Fruit fly (Drosophila melanogaster) whole organism, embryonic: ENCODE measurements around the gene TyrRS.

Experiments
- Bdp1 ChIP-seq: fragments of 200-800 bp; sonication (Bioruptor generic); optimal IDR thresholded peaks from 3 replicates; lab custom pipeline; 2016; ENCODE audit warnings: missing biosample characterization, missing genetic modification characterization
- BtbVII ChIP-seq: fragments of 200-800 bp; sonication (Bioruptor generic); optimal IDR thresholded peaks from 3 replicates; lab custom pipeline; 2017; ENCODE audit warnings: missing biosample characterization, mild to moderate bottlenecking, missing genetic modification characterization
- CG11560 ChIP-seq: fragments of 200-800 bp; sonication (Bioruptor generic); IDR thresholded peaks from 3 replicates; pipeline ENCODE4 v1.3.6; 2022; ENCODE audit warnings: missing biosample characterization, missing genetic modification characterization
- CG11696 ChIP-seq: fragments of 200-800 bp; sonication (Bioruptor generic); IDR thresholded peaks from 2 replicates; pipeline ENCODE4 v1.3.6; 2022; ENCODE audit warnings: missing biosample characterization, missing genetic modification characterization
- CG15601 ChIP-seq: fragments of 200-800 bp; sonication (Bioruptor generic); optimal IDR thresholded peaks from 3 replicates; lab custom pipeline; 2019; ENCODE audit warnings: missing biosample characterization, mild to moderate bottlenecking, missing genetic modification characterization, moderate library complexity
- CG1832 ChIP-seq: fragments of 200-800 bp; sonication (Bioruptor generic); optimal IDR thresholded peaks from 2 replicates; lab custom pipeline; 2017; ENCODE audit warnings: missing biosample characterization, mild to moderate bottlenecking, missing genetic modification characterization, inconsistent platforms
- CG2129 ChIP-seq: fragments of 200-800 bp; sonication (Bioruptor generic); IDR thresholded peaks from 2 replicates; pipeline ENCODE4 v1.3.6; 2022; ENCODE audit warnings: missing biosample characterization, missing genetic modification characterization; ENCODE audit not compliant: partially characterized antibody
- CG2712 ChIP-seq: fragments of 200-800 bp; optimal IDR thresholded peaks from 3 replicates; lab custom pipeline; 2019; ENCODE audit warnings: missing biosample characterization, mild to moderate bottlenecking, missing genetic modification characterization, moderate library complexity
- CG2889 ChIP-seq: fragments of 200-800 bp; sonication (Bioruptor generic); IDR thresholded peaks from 3 replicates; pipeline ENCODE4 v1.3.6; 2022; ENCODE audit warnings: missing biosample characterization, missing genetic modification characterization
- CG4282 ChIP-seq: fragments of 200-800 bp; sonication (Bioruptor generic); optimal IDR thresholded peaks from 2 replicates; lab custom pipeline; 2016; ENCODE audit warnings: missing biosample characterization, missing genetic modification characterization
- CG6254 ChIP-seq: fragments of 200-800 bp; sonication (Bioruptor generic); optimal IDR thresholded peaks from 3 replicates; lab custom pipeline; 2017; ENCODE audit warnings: mild to moderate bottlenecking, missing biosample characterization, missing genetic modification reagents, missing genetic modification characterization
- CG6654 ChIP-seq: fragments of 200-800 bp; sonication (Bioruptor generic); optimal IDR thresholded peaks from 2 replicates; lab custom pipeline; 2017; ENCODE audit warnings: missing biosample characterization, mild to moderate bottlenecking, missing genetic modification characterization
- CG6689 ChIP-seq: fragments of 200-800 bp; sonication (Bioruptor generic); IDR thresholded peaks from 2 replicates; pipeline ENCODE4 v1.3.6; 2022; ENCODE audit warnings: missing biosample characterization, missing genetic modification characterization
- CG6813 ChIP-seq: fragments of 200-800 bp; sonication (Bioruptor generic); optimal IDR thresholded peaks from 2 replicates; lab custom pipeline; 2017; ENCODE audit warnings: missing biosample characterization, missing genetic modification characterization, mild to moderate bottlenecking, moderate library complexity, missing genetic modification reagents
- CG7745 ChIP-seq: fragments of 200-800 bp; sonication (Bioruptor generic); optimal IDR thresholded peaks from 2 replicates; lab custom pipeline; 2018; ENCODE audit warnings: missing biosample characterization, mild to moderate bottlenecking, missing genetic modification characterization, moderate library complexity
- CG9932 ChIP-seq: fragments of 200-800 bp; sonication (Bioruptor generic); IDR thresholded peaks from 2 replicates; pipeline ENCODE4 v1.3.6; 2022; ENCODE audit warnings: missing biosample characterization, missing genetic modification characterization
- Chrac-16 ChIP-seq: fragments of 200-800 bp; sonication (Bioruptor generic); optimal IDR thresholded peaks from 3 replicates; lab custom pipeline; 2016; ENCODE audit warnings: missing biosample characterization, missing genetic modification characterization
- Dad ChIP-seq: fragments of 200-800 bp; sonication (Bioruptor generic); optimal IDR thresholded peaks from 3 replicates; lab custom pipeline; 2016; ENCODE audit warnings: missing biosample characterization, missing genetic modification characterization
- Dbx ChIP-seq: fragments of 200-800 bp; sonication (Bioruptor generic); IDR thresholded peaks from 3 replicates; pipeline ENCODE4 v1.3.6; 2022; ENCODE audit warnings: missing biosample characterization, missing genetic modification characterization
- Elba2 ChIP-seq: fragments of 200-800 bp; sonication (Bioruptor generic); optimal IDR thresholded peaks from 3 replicates; lab custom pipeline; 2016; ENCODE audit warnings: missing biosample characterization, missing genetic modification characterization
- Ets65A ChIP-seq: fragments of 200-800 bp; sonication (Bioruptor generic); peaks from one replicate; lab custom pipeline; 2016; ENCODE audit warnings: missing biosample characterization, missing genetic modification characterization
- HHEX ChIP-seq: fragments of 200-800 bp; sonication (Bioruptor generic); optimal IDR thresholded peaks from 3 replicates; lab custom pipeline; 2017; ENCODE audit warnings: missing biosample characterization, mild to moderate bottlenecking, missing genetic modification characterization, missing genetic modification reagents
- Hmx ChIP-seq: fragments of 200-800 bp; sonication (Bioruptor generic); optimal IDR thresholded peaks from 2 replicates; lab custom pipeline; 2016; ENCODE audit warnings: missing biosample characterization, missing genetic modification characterization
- Med ChIP-seq: fragments of 200-800 bp; sonication (Bioruptor generic); peaks from one replicate; lab custom pipeline; 2016; ENCODE audit warnings: missing biosample characterization, missing genetic modification characterization, mild to moderate bottlenecking, inconsistent platforms, moderate library complexity
- NFAT ChIP-seq: fragments of 200-800 bp; sonication (Bioruptor generic); IDR thresholded peaks from 2 replicates; pipeline ENCODE4 v1.3.6; 2022; ENCODE audit warnings: missing biosample characterization, missing genetic modification characterization
- Nf-YB ChIP-seq: fragments of 200-800 bp; sonication (Bioruptor generic); optimal IDR thresholded peaks from 3 replicates; lab custom pipeline; 2019; ENCODE audit warnings: missing biosample characterization, mild to moderate bottlenecking, missing genetic modification characterization, moderate library complexity
- Nf-YC ChIP-seq: fragments of 200-800 bp; optimal IDR thresholded peaks from 3 replicates; lab custom pipeline; 2019; ENCODE audit warnings: missing biosample characterization, mild to moderate bottlenecking, missing genetic modification characterization, moderate library complexity
- Ptx1 ChIP-seq: fragments of 200-800 bp; sonication (Bioruptor generic); IDR thresholded peaks from 2 replicates; pipeline ENCODE4 v1.3.6; 2022; ENCODE audit warnings: missing biosample characterization, missing genetic modification characterization
- Xrp1 ChIP-seq: fragments of 200-800 bp; sonication (Bioruptor generic); IDR thresholded peaks from 2 replicates; pipeline ENCODE4 v1.3.6; 2022; ENCODE audit warnings: missing biosample characterization, missing genetic modification characterization
- ci ChIP-seq: fragments of 200-800 bp; sonication (Bioruptor generic); IDR thresholded peaks from 3 replicates; pipeline ENCODE4 v1.3.6; 2022; ENCODE audit warnings: missing biosample characterization, missing genetic modification characterization
- crp ChIP-seq, 2 experiments: fragments of 200-800 bp; sonication (Bioruptor generic); optimal IDR thresholded peaks; 2 replicates in 1 of 2; 3 replicates in 1 of 2; lab custom pipeline; 2017; ENCODE audit warnings: missing biosample characterization in 2 of 2, missing genetic modification characterization in 2 of 2, mild to moderate bottlenecking in 1 of 2, moderate library complexity in 1 of 2
- fd96Cb ChIP-seq: fragments of 200-800 bp; sonication (Bioruptor generic); optimal IDR thresholded peaks from 2 replicates; lab custom pipeline; 2018; ENCODE audit warnings: missing biosample characterization, mild to moderate bottlenecking, missing genetic modification characterization, moderate library complexity
- gcm ChIP-seq: fragments of 200-800 bp; sonication (Bioruptor generic); optimal IDR thresholded peaks from 2 replicates; lab custom pipeline; 2019; ENCODE audit warnings: missing biosample characterization, mild to moderate bottlenecking, missing genetic modification characterization, moderate library complexity
- gro ChIP-seq: fragments of 200-800 bp; sonication (Bioruptor generic); optimal IDR thresholded peaks from 2 replicates; lab custom pipeline; 2016; ENCODE audit warnings: missing biosample characterization, missing genetic modification characterization
- ham ChIP-seq: fragments of 200-800 bp; sonication (Bioruptor generic); IDR thresholded peaks from 2 replicates; pipeline ENCODE4 v1.3.6; 2022; ENCODE audit warnings: missing biosample characterization, missing genetic modification characterization
- hb ChIP-seq: fragments of 200-800 bp; sonication (Bioruptor generic); IDR thresholded peaks from 3 replicates; pipeline ENCODE4 v1.3.6; 2022; ENCODE audit warnings: missing biosample characterization, missing genetic modification characterization; ENCODE audit not compliant: partially characterized antibody
- ken ChIP-seq: fragments of 200-800 bp; sonication (Bioruptor generic); IDR thresholded peaks from 3 replicates; pipeline ENCODE4 v1.3.6; 2022; ENCODE audit warnings: missing biosample characterization, missing genetic modification characterization
- lbe ChIP-seq: fragments of 200-800 bp; sonication (Bioruptor generic); optimal IDR thresholded peaks from 2 replicates; lab custom pipeline; 2016; ENCODE audit warnings: missing biosample characterization, mild to moderate bottlenecking, missing genetic modification characterization
- lola ChIP-seq, 3 experiments: fragments of >200 bp in 2 of 3; fragments of 200-800 bp in 1 of 3; sonication (Bioruptor generic) in 1 of 3; optimal IDR thresholded peaks; 2 replicates each; lab custom pipeline; 2017 to 2019; ENCODE audit warnings: missing biosample characterization in 3 of 3, missing genetic modification characterization in 3 of 3, mild to moderate bottlenecking in 1 of 3, moderate library complexity in 1 of 3
- nerfin-1 ChIP-seq: fragments of 200-800 bp; sonication (Bioruptor generic); optimal IDR thresholded peaks from 3 replicates; lab custom pipeline; 2019; ENCODE audit warnings: missing biosample characterization, mild to moderate bottlenecking, missing genetic modification characterization, moderate library complexity
- odd ChIP-seq: fragments of 200-800 bp; sonication (Bioruptor generic); optimal IDR thresholded peaks from 2 replicates; lab custom pipeline; 2017; ENCODE audit warnings: missing biosample characterization, mild to moderate bottlenecking, missing genetic modification characterization
- org-1 ChIP-seq: fragments of 200-800 bp; sonication (Bioruptor generic); optimal IDR thresholded peaks from 2 replicates; lab custom pipeline; 2017; ENCODE audit warnings: missing biosample characterization, missing genetic modification characterization
- seq ChIP-seq: fragments of 200-800 bp; sonication (Bioruptor generic); IDR thresholded peaks from 2 replicates; pipeline ENCODE4 v1.3.6; 2022; ENCODE audit warnings: missing biosample characterization, missing genetic modification characterization
- slp2 ChIP-seq: fragments of 200-800 bp; sonication (Bioruptor generic); optimal IDR thresholded peaks from 2 replicates; lab custom pipeline; 2016; ENCODE audit warnings: missing biosample characterization, missing genetic modification characterization
- sqz ChIP-seq: fragments of 200-800 bp; sonication (Bioruptor generic); optimal IDR thresholded peaks from 3 replicates; lab custom pipeline; 2018; ENCODE audit warnings: missing biosample characterization, mild to moderate bottlenecking, missing genetic modification characterization
- tna ChIP-seq: fragments of 200-800 bp; sonication (Bioruptor generic); IDR thresholded peaks from 2 replicates; pipeline ENCODE4 v1.3.6; 2022; ENCODE audit warnings: missing biosample characterization, missing genetic modification characterization; ENCODE audit not compliant: partially characterized antibody
- usp ChIP-seq: fragments of >200 bp; optimal IDR thresholded peaks from 2 replicates; lab custom pipeline; 2017; ENCODE audit warnings: missing biosample characterization, missing genetic modification characterization
- vfl ChIP-seq: fragments of 200-800 bp; sonication (Bioruptor generic); optimal IDR thresholded peaks from 2 replicates; lab custom pipeline; 2016; ENCODE audit warnings: missing biosample characterization, missing genetic modification characterization
- wek ChIP-seq: fragments of 200-800 bp; sonication (Bioruptor generic); optimal IDR thresholded peaks from 3 replicates; lab custom pipeline; 2018; ENCODE audit warnings: missing biosample characterization, mild to moderate bottlenecking, missing genetic modification characterization, moderate library complexity
- zfh2 ChIP-seq: fragments of 200-800 bp; sonication (Bioruptor generic); optimal IDR thresholded peaks from 2 replicates; lab custom pipeline; 2016; ENCODE audit warnings: missing biosample characterization, missing genetic modification characterization

Gene TyrRS

dm6 chr3L:16412394-16412950 is 6.6 kb downstream of the TyrRS start, which contains the start of gene Serinc (continued):
- TF ChIP-seq Elba2 (GFP tag; lab: Kevin White, UChicago): no peak
- peak; percentile 37 for TF ChIP-seq Nf-YB
- peak; percentile 95 for TF ChIP-seq tna (GFP tag; lab: Robert Waterston, UW)
- TF ChIP-seq Xrp1: no peak; the same call in 1 of the 2 replicates
- TF ChIP-seq ci (GFP tag; lab: Robert Waterston, UW): peak; percentile 74
- peak; percentile 61 for TF ChIP-seq nerfin-1 (tag; lab: Kevin White, UChicago)
- TF ChIP-seq vfl (GFP tag; lab: Kevin White, UChicago): peak; percentile 59
- TF ChIP-seq CG2129 (GFP tag; lab: Robert Waterston, UW): peak; percentile 98
- TF ChIP-seq CG11560 (tag; lab: Robert Waterston, UW): peak; percentile 67; the same call in 2 of the 3 replicates
- TF ChIP-seq HHEX (GFP tag; lab: Kevin White, UChicago): peak; percentile 48
- TF ChIP-seq CG9932 (GFP tag; lab: Robert Waterston, UW): peak; percentile 78; the same call in 1 of the 2 replicates
- no peak for TF ChIP-seq CG1832 (GFP tag; lab: Kevin White, UChicago)
- TF ChIP-seq zfh2 (GFP tag; lab: Kevin White, UChicago): peak; percentile 55
- peak; percentile 27 for TF ChIP-seq CG4282 (GFP tag; lab: Kevin White, UChicago)
- TF ChIP-seq CG15601 (tag; lab: Kevin White, UChicago): peak; percentile 74
- no peak for TF ChIP-seq ken (GFP tag; lab: Robert Waterston, UW)
- TF ChIP-seq CG11696 (GFP tag; lab: Robert Waterston, UW): no peak
- TF ChIP-seq CG7745 (tag; lab: Kevin White, UChicago): no peak
- no peak for TF ChIP-seq usp (GFP tag; lab: Kevin White, UChicago)
- no peak for TF ChIP-seq CG6654 (GFP tag; lab: Kevin White, UChicago)
- peak; percentile 0 for TF ChIP-seq gcm (GFP tag; lab: Kevin White, UChicago)
- TF ChIP-seq CG2889: no peak
- peak; percentile 56 for TF ChIP-seq lbe (GFP tag; lab: Kevin White, UChicago)
- no peak for TF ChIP-seq sqz (GFP tag; lab: Kevin White, UChicago)
- peak in 1 of 3 experiments; percentile 44 for TF ChIP-seq lola (GFP tag; optimal IDR thresholded peaks at IDR 0.05; lab: Kevin White, UChicago)
- TF ChIP-seq Bdp1 (GFP tag; lab: Kevin White, UChicago): peak; percentile 49
- TF ChIP-seq Nf-YC (tag; lab: Kevin White, UChicago): no peak
- peak; percentile 8 for TF ChIP-seq slp2 (GFP tag; lab: Kevin White, UChicago)
- TF ChIP-seq Med (GFP tag; lab: Kevin White, UChicago): peak; percentile 93
- peak; percentile 97 for TF ChIP-seq Ets65A (GFP tag; lab: Kevin White, UChicago)
- TF ChIP-seq CG6689 (GFP tag; lab: Robert Waterston, UW): no peak
- no peak for TF ChIP-seq CG6254
- peak; percentile 76 for TF ChIP-seq Dbx
- TF ChIP-seq fd96Cb (tag; lab: Kevin White, UChicago): peak; percentile 34
- TF ChIP-seq seq: no peak; the same call in 1 of the 2 replicates
- TF ChIP-seq odd (GFP tag; lab: Kevin White, UChicago): no peak
- TF ChIP-seq Chrac-16 (GFP tag; lab: Kevin White, UChicago): peak; percentile 51
- peak in 1 of 2 experiments; percentile 50 for TF ChIP-seq crp (GFP tag; optimal IDR thresholded peaks at IDR 0.05; lab: Kevin White, UChicago)
- no peak for TF ChIP-seq org-1 (GFP tag; lab: Kevin White, UChicago)
- peak; percentile 17 for TF ChIP-seq BtbVII (GFP tag; lab: Kevin White, UChicago)
- TF ChIP-seq Hmx (GFP tag; lab: Kevin White, UChicago): no peak
- TF ChIP-seq NFAT (GFP tag; lab: Robert Waterston, UW): no peak
- TF ChIP-seq hb (GFP tag; lab: Robert Waterston, UW): peak; percentile 98
- peak; percentile 50 for TF ChIP-seq Ptx1 (GFP tag; lab: Robert Waterston, UW)
- TF ChIP-seq gro (GFP tag; lab: Kevin White, UChicago): peak; percentile 74
- no peak for TF ChIP-seq ham (GFP tag; lab: Robert Waterston, UW)
- TF ChIP-seq Dad (GFP tag; lab: Kevin White, UChicago): peak; percentile 69
- TF ChIP-seq CG6813: no peak
- peak; percentile 6 for TF ChIP-seq wek (GFP tag; lab: Kevin White, UChicago)
- TF ChIP-seq CG2712 (tag; lab: Kevin White, UChicago): peak; percentile 64
